Fruit fly (Drosophila melanogaster) whole organism, prepupa: ENCODE results near the gene app.

Source experiments
- CG6792 ChIP-seq: fragments of 200-800 bp; sonication (Bioruptor generic); optimal IDR thresholded peaks from 3 replicates; lab custom pipeline; 2016; ENCODE audit warnings: missing biosample characterization, missing genetic modification characterization
- Sox102F ChIP-seq: fragments of 200-800 bp; sonication (Bioruptor generic); optimal IDR thresholded peaks from 2 replicates; lab custom pipeline; 2016; ENCODE audit warnings: missing biosample characterization, mild to moderate bottlenecking, missing genetic modification characterization
- pdm3 ChIP-seq: fragments of 200-800 bp; sonication (Bioruptor generic); optimal IDR thresholded peaks from 3 replicates; lab custom pipeline; 2016; ENCODE audit warnings: missing biosample characterization, missing genetic modification characterization

dm6 chr3L:12298092-12298491 is 31.5 kb upstream of the app start:
- no peak for TF ChIP-seq CG6792 (GFP tag; lab: Kevin White, UChicago)
- TF ChIP-seq Sox102F (GFP tag; lab: Kevin White, UChicago) = no peak
- TF ChIP-seq pdm3 = no peak
